Worm (Caenorhabditis elegans): ENCODE measurements around the gene ints-9.

ce11 chrV:7595132-7595531, 19.5 kb downstream of the ints-9 start:
- no peak for TF ChIP-seq egl-27 (tag; optimal IDR thresholded peaks at IDR 0.05)
- TF ChIP-seq skn-1 (tag; optimal IDR thresholded peaks at IDR 0.05): no peak
- TF ChIP-seq nhr-11 (tag; optimal IDR thresholded peaks at IDR 0.05): no peak
- TF ChIP-seq unc-39 (tag; optimal IDR thresholded peaks at IDR 0.05): no peak
- no peak for TF ChIP-seq nhr-237 (tag; optimal IDR thresholded peaks at IDR 0.05)
- no peak for TF ChIP-seq ama-1 (optimal IDR thresholded peaks at IDR 0.05)
- TF ChIP-seq ztf-11 (tag; optimal IDR thresholded peaks at IDR 0.05): no peak
- no peak for TF ChIP-seq zag-1 (tag; optimal IDR thresholded peaks at IDR 0.05)
- no peak for TF ChIP-seq pqm-1 (tag; optimal IDR thresholded peaks at IDR 0.05)
- TF ChIP-seq R02D3.7 (tag; optimal IDR thresholded peaks at IDR 0.05): no peak

Measured in whole organism, L4 larva.